Fruit fly (Drosophila melanogaster): ENCODE results near the gene elav.
"Not testable (repeated sequence)": the region's sequence is repeated elsewhere in the genome, so short reads cannot be mapped to it uniquely, and the experiment has no call there.

Gene elav

DNA sequence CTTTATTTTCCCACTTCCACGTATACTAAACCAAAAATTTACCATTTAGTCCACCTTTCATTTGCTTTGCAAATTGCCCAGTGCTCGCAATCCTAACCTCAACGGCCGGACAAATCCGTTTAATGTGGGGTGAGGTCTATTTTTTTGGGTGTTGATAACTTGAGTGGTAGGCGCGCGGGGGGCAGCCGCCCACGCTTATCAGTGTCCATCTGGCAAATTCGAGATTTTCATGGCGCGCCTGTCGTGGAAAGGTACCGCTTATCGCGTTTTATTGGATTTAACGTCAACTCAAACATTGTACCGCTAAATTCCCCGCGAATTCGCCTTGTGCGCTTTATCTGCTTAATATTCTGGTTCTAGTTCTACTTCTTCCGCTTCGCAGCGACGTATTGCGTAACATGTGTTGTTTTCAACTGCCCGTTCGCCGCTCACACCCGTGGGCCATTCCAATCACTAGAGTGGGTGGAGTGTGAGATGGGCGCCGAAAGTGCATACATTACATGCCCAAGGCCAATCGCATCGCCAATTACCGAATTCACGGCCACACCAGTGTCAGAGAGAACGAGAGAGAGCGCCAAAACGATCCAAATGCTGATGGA, 30.2 kb downstream of the elav start:
- TF ChIP-seq h (optimal IDR thresholded peaks at IDR 0.05) (no peak), Myc (optimal IDR thresholded peaks at IDR 0.05) (no peak), ttk (optimal IDR thresholded peaks at IDR 0.05) (no peak), psq (optimal IDR thresholded peaks at IDR 0.05) (no peak), Sin3A (optimal IDR thresholded peaks at IDR 0.05) (no peak)

DNA sequence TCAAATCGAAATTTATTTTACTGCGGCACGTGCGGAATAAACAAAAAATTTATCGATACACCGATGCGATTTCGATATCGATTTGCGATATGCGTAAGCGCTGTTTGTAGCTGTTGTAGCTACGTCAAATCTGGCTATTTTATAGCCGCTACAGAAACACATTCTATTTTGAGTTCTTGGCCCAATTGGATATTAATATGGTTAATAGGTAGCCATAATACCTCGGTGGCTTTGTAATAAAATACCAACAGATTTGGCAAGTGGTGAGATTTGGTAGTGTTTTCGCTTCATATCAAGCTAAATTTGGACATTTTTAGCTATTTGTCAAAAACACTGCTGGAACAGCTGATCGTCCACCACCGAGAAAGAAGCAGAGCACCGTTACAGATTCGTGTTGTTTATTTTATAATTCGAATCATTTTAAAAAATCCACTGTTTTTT, 35.5 kb downstream of the elav start, which contains the start of the genes CG18273 and CG3156:
Gene CG18273, minus strand, starts transcription at position 65 of the 441 bp plus-strand sequence.
Gene CG3156, plus strand, starts transcription at position 362 of the 441 bp plus-strand sequence.
- no peak for TF ChIP-seq h (optimal IDR thresholded peaks at IDR 0.05)
- no peak for TF ChIP-seq psq (optimal IDR thresholded peaks at IDR 0.05)
- no peak for TF ChIP-seq Sin3A (optimal IDR thresholded peaks at IDR 0.05)
- TF ChIP-seq Myc (optimal IDR thresholded peaks at IDR 0.05): no peak
- no peak for TF ChIP-seq ttk (optimal IDR thresholded peaks at IDR 0.05)
- TF ChIP-seq insv (optimal IDR thresholded peaks at IDR 0.05): no peak

DNA sequence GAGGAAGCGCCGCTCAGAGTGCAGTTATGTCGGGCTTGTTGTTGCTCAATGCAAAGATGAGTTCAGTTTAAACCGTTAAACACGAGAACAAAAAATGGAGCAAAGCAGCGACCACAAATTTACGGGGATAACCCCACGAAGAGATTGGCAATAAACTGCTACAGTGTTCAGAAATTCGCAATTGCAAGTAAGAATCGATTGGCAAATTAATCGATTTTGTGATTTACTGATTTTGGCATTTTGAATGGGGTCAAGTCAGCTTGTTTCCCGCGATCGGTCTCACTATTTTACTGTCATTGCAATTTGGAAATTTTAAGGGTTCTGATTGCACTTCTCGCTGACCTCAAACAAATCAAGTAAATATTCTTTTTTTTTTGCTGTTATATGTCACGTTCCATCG, 41.4 kb downstream of the elav start, which contains the start of gene CG3176:
Gene CG3176, plus strand, starts transcription at position 221 of the 400 bp plus-strand sequence.
- not testable (repeated sequence) for TF ChIP-seq h, Myc, psq (optimal IDR thresholded peaks at IDR 0.05)

DNA sequence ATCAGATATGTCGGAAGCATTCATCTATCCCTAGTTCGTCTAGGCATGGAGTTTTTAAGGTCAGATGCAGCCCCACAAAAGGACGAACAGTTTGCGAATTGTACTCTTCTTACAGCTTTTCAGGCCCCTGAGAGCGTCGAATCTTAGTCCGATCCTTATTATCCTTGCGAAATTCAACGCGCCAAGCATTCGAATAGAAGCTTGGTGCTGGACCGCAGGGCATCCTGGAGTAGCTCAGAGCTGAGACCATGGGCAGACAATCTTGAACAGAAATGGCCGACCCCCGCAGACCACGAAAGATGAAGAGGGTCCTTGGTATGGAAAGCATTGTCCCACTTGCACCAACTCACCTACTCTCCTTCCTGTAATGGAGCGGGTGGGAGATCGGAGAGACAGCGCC, 44.3 kb downstream of the elav start, which contains the start of gene CG32817:
Gene CG32817, plus strand, starts transcription at position 301 of the 400 bp plus-strand sequence.
- no peak for TF ChIP-seq Myc (optimal IDR thresholded peaks at IDR 0.05)
- no peak for TF ChIP-seq h (optimal IDR thresholded peaks at IDR 0.05)

DNA sequence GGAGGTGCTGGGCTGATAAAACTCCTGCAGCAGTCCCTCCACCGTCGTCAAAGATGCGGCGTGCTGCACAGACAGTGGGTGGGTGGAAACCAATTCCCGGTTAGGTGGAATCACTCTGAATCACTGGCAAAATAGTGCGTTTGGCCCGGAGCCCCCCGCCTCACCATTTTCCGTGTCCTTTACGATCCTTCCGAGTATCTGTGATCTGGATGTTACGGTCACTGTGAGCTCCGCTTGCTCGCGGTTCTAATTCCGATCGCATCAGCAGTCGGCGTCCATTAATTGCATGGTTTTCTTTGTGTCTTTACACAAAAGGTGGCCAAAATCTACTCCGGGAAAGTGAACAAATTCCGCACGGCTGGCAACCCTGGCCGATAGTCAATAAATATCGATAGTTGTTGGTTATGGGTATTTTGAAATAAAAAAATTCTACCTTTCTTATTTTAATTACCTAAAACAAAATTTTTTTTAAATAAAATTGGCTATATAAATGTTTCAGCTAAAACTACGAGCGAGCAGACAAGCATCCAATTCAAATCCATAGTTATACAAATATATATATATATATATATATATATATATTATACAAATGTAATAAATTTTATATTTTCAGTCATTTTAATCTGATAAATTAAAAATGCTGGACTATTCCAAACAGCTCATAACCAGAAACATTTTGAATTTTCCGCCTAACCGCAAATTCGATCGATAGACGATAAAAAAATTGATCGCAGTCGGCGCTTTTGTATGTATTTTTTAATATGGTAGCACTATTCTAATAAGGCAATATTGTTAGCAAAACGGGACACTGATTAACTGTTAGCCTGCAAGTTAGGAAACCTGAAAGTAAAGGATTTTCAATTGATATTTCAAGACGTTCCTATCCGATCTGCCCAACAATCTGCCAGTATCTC, 46.5 kb downstream of the elav start, which contains the start of the genes ebo and CG13373:
Gene ebo, minus strand, starts transcription at position 350 of the 914 bp plus-strand sequence.
Gene CG13373, plus strand, starts transcription at position 755 of the 914 bp plus-strand sequence.
- TF ChIP-seq ttk (optimal IDR thresholded peaks at IDR 0.05): no peak
- TF ChIP-seq Sin3A (optimal IDR thresholded peaks at IDR 0.05): no peak
- no peak for TF ChIP-seq Myc (optimal IDR thresholded peaks at IDR 0.05)
- no peak for TF ChIP-seq insv (optimal IDR thresholded peaks at IDR 0.05)
- no peak for TF ChIP-seq h (optimal IDR thresholded peaks at IDR 0.05)
- TF ChIP-seq psq (optimal IDR thresholded peaks at IDR 0.05): no peak

DNA sequence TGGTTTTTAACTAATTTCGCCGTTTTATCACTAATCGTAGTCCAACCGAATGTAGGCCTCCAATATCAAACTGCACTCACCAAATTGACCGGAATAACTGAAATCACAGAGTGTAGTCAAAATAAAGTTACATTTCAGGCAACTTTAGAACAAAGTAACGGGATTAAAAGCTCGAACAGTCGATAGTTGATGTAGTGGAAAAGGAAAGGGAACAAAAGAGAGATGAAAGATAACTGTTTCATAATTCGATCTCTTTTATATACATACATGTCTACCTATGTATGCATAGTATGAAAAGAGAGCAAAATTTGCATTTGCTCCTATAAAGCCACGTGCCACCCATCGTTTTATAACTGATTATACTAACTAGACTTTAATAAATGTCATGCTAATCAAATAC, 52.4 kb downstream of the elav start, which contains the start of gene CG32816:
Gene CG32816, minus strand, starts transcription at position 101 of the 400 bp plus-strand sequence.
- TF ChIP-seq insv (optimal IDR thresholded peaks at IDR 0.05) (no peak), psq (optimal IDR thresholded peaks at IDR 0.05) (no peak), Sin3A (optimal IDR thresholded peaks at IDR 0.05) (no peak), ttk (optimal IDR thresholded peaks at IDR 0.05) (no peak), Myc (optimal IDR thresholded peaks at IDR 0.05) (no peak), h (optimal IDR thresholded peaks at IDR 0.05) (no peak)

DNA sequence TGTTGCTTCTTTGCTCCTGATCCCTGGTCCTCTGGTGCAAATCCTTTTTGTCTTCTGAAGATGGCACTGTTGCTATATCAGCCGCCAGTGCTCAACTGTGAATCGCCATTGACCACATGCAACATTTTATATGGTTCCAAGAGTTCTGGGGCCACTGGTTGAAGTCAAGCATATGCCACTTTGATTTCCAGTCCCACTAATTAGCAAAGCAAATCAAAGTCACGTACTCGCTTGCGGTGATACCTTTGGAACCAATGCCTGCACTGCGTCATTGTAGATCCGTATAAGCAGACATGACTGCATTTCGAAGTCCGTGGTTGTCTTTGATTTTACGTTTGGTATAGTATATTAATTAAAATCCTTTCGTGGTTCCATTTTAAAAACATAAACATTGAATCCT, 53.8 kb downstream of the elav start, which contains the start of gene Cyp4g1:
Gene Cyp4g1, minus strand, starts transcription at position 101 of the 400 bp plus-strand sequence.
- no peak for TF ChIP-seq h (optimal IDR thresholded peaks at IDR 0.05)
- TF ChIP-seq Myc (optimal IDR thresholded peaks at IDR 0.05): no peak
- no peak for TF ChIP-seq ttk (optimal IDR thresholded peaks at IDR 0.05)
- TF ChIP-seq Sin3A (optimal IDR thresholded peaks at IDR 0.05): no peak
- no peak for TF ChIP-seq insv (optimal IDR thresholded peaks at IDR 0.05)
- no peak for TF ChIP-seq psq (optimal IDR thresholded peaks at IDR 0.05)

DNA sequence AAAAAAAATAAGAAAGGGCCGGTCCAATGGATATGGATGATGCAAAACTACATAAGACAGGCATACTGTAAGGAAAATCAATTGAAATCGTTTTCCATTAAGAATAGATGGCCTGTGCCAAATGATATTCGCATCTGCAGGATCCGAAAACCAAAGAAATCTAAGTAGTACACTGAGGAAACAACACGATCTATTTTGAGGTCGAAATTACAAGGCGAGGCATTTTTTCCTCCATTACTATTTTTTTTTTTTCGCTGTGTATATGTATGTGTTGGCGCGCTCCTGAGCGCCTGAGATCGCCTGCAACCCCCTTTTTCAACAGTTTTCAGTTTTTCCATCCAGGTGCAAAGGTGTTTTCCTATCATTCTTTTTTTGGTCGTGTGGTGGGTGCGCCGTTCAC, 59.1 kb downstream of the elav start:
- no peak for TF ChIP-seq Sin3A (optimal IDR thresholded peaks at IDR 0.05)
- TF ChIP-seq h (optimal IDR thresholded peaks at IDR 0.05): no peak
- no peak for TF ChIP-seq psq (optimal IDR thresholded peaks at IDR 0.05)
- no peak for TF ChIP-seq Myc (optimal IDR thresholded peaks at IDR 0.05)
- no peak for TF ChIP-seq ttk (optimal IDR thresholded peaks at IDR 0.05)
- no peak for TF ChIP-seq insv (optimal IDR thresholded peaks at IDR 0.05)

dm6 chrX:460447-460846, 62.6 kb downstream of the elav start, which contains the start of gene ase:
TSS of gene ase (plus strand) at chrX:460747.
- no peak for TF ChIP-seq Myc (optimal IDR thresholded peaks at IDR 0.05)
- TF ChIP-seq ttk (optimal IDR thresholded peaks at IDR 0.05): no peak
- TF ChIP-seq h (optimal IDR thresholded peaks at IDR 0.05): no peak
- TF ChIP-seq psq (optimal IDR thresholded peaks at IDR 0.05): no peak
- no peak for TF ChIP-seq insv (optimal IDR thresholded peaks at IDR 0.05)
- TF ChIP-seq Sin3A (optimal IDR thresholded peaks at IDR 0.05): no peak
